Fruit fly (Drosophila melanogaster): Measurements from ENCODE around the gene Ubc87F.

dm6 chr3R:13716827-13717226 lies 1.1 kb downstream of the Ubc87F start:
- TF ChIP-seq CG9876 (GFP tag; optimal IDR thresholded peaks at IDR 0.05) (no peak), CG3065 (GFP tag; optimal IDR thresholded peaks at IDR 0.05) (no peak), CG10147 (GFP tag; optimal IDR thresholded peaks at IDR 0.05) (no peak), pum (GFP tag; optimal IDR thresholded peaks at IDR 0.05) (peak; percentile 17), CG15601 (tag; optimal IDR thresholded peaks at IDR 0.05) (no peak), row (GFP tag; IDR thresholded peaks at IDR 0.05) (peak; percentile 46; the same call in 2 of the 3 replicates), ab (GFP tag; optimal IDR thresholded peaks at IDR 0.05) (no peak)

Measured in whole organism, embryonic.